Fruit fly (Drosophila melanogaster) whole organism, embryonic: Measurements from ENCODE around the gene Trm7-32.
A peak's percentile ranks its signal among the peaks of the same experiment; 100 is the strongest.

Experiments used
- CG1024 ChIP-seq: fragments of 200-800 bp; sonication (Bioruptor generic); IDR thresholded peaks from 2 replicates; pipeline ENCODE4 v1.3.6; 2022; ENCODE audit warnings: missing biosample characterization, missing genetic modification characterization
- CG11504 ChIP-seq: fragments of 200-800 bp; sonication (Bioruptor generic); optimal IDR thresholded peaks from 3 replicates; lab custom pipeline; 2019; ENCODE audit warnings: missing biosample characterization, mild to moderate bottlenecking, missing genetic modification characterization, moderate library complexity
- CG12236 ChIP-seq: fragments of 200-800 bp; sonication (Bioruptor generic); optimal IDR thresholded peaks from 2 replicates; lab custom pipeline; 2016; ENCODE audit warnings: missing biosample characterization, missing genetic modification characterization
- CG12299 ChIP-seq: fragments of 200-800 bp; sonication (Bioruptor generic); optimal IDR thresholded peaks from 2 replicates; lab custom pipeline; 2018; ENCODE audit warnings: missing biosample characterization, mild to moderate bottlenecking, missing genetic modification characterization
- CG14710 ChIP-seq: fragments of 200-800 bp; sonication (Bioruptor generic); optimal IDR thresholded peaks from 3 replicates; lab custom pipeline; 2019; ENCODE audit warnings: missing biosample characterization, mild to moderate bottlenecking, missing genetic modification characterization, moderate library complexity
- CG15696 ChIP-seq: fragments of 200-800 bp; sonication (Bioruptor generic); optimal IDR thresholded peaks from 2 replicates; lab custom pipeline; 2019; ENCODE audit warnings: missing biosample characterization, mild to moderate bottlenecking, missing genetic modification characterization, moderate library complexity
- CG2875 ChIP-seq: fragments of 200-800 bp; sonication (Bioruptor generic); optimal IDR thresholded peaks from 2 replicates; lab custom pipeline; 2017; ENCODE audit warnings: missing biosample characterization, mild to moderate bottlenecking, missing genetic modification characterization, missing genetic modification reagents
- CG30403 ChIP-seq: fragments of 200-800 bp; sonication (Bioruptor generic); optimal IDR thresholded peaks from 3 replicates; lab custom pipeline; 2016; ENCODE audit warnings: missing biosample characterization, missing genetic modification characterization
- CG31365 ChIP-seq: fragments of 200-800 bp; sonication (Bioruptor generic); optimal IDR thresholded peaks from 2 replicates; lab custom pipeline; 2018; ENCODE audit warnings: missing biosample characterization, mild to moderate bottlenecking, missing genetic modification characterization
- CG6175 ChIP-seq: fragments of 200-800 bp; sonication (Bioruptor generic); IDR thresholded peaks from 3 replicates; pipeline ENCODE4 v1.3.6; 2022; ENCODE audit warnings: missing biosample characterization, missing genetic modification characterization
- CG6683 ChIP-seq: fragments of 200-800 bp; sonication (Bioruptor generic); optimal IDR thresholded peaks from 2 replicates; lab custom pipeline; 2017; ENCODE audit warnings: missing biosample characterization, mild to moderate bottlenecking, missing genetic modification characterization, missing genetic modification reagents
- Camta ChIP-seq: fragments of 200-800 bp; sonication (Bioruptor generic); optimal IDR thresholded peaks from 2 replicates; lab custom pipeline; 2016; ENCODE audit warnings: missing biosample characterization, missing genetic modification characterization
- D ChIP-seq, 2 experiments: fragments of 200-800 bp in 1 of 2; fragments of >200 bp in 1 of 2; sonication (Bioruptor generic) in 1 of 2; optimal IDR thresholded peaks; 2 replicates in 1 of 2; 3 replicates in 1 of 2; lab custom pipeline; 2017; ENCODE audit warnings: mild to moderate bottlenecking in 1 of 2, missing biosample characterization in 1 of 2, missing genetic modification characterization in 1 of 2, missing genetic modification reagents in 1 of 2
- Dfd ChIP-seq, 2 experiments: fragments of >200 bp; optimal IDR thresholded peaks; 2 replicates each; lab custom pipeline; 2017; ENCODE audit warnings: missing biosample characterization in 2 of 2, missing genetic modification characterization in 2 of 2
- Dip3 ChIP-seq: fragments of 200-800 bp; sonication (Bioruptor generic); optimal IDR thresholded peaks from 3 replicates; lab custom pipeline; 2016; ENCODE audit warnings: missing biosample characterization, missing genetic modification characterization
- Fer2 ChIP-seq: fragments of 200-800 bp; sonication (Bioruptor generic); optimal IDR thresholded peaks from 2 replicates; lab custom pipeline; 2018; ENCODE audit warnings: missing biosample characterization, mild to moderate bottlenecking, missing genetic modification characterization, moderate library complexity
- GATAe ChIP-seq: fragments of 200-800 bp; sonication (Bioruptor generic); conservative IDR thresholded peaks from 2 replicates; pipeline ENCODE4 v1.3.6; 2022; ENCODE audit warnings: missing biosample characterization, missing genetic modification characterization
- H15 ChIP-seq: fragments of 200-800 bp; sonication (Bioruptor generic); IDR thresholded peaks from 3 replicates; pipeline ENCODE4 v1.3.6; 2022; ENCODE audit warnings: missing biosample characterization, missing genetic modification characterization
- Hr39 ChIP-seq: fragments of >200 bp; optimal IDR thresholded peaks from 2 replicates; lab custom pipeline; 2017
- Meics ChIP-seq: fragments of 200-800 bp; sonication (Bioruptor generic); optimal IDR thresholded peaks from 2 replicates; lab custom pipeline; 2017; ENCODE audit warnings: missing biosample characterization, mild to moderate bottlenecking, missing genetic modification characterization
- Neu2 ChIP-seq: fragments of 200-800 bp; sonication (Bioruptor generic); optimal IDR thresholded peaks from 3 replicates; lab custom pipeline; 2016; ENCODE audit warnings: missing biosample characterization, missing genetic modification characterization, borderline replicate concordance
- Ravus ChIP-seq: fragments of 200-800 bp; sonication (Bioruptor generic); IDR thresholded peaks from 2 replicates; pipeline ENCODE4 v1.3.6; 2022; ENCODE audit warnings: missing biosample characterization, missing genetic modification characterization
- ap ChIP-seq: fragments of 200-800 bp; sonication (Bioruptor generic); IDR thresholded peaks from 2 replicates; pipeline ENCODE4 v1.3.6; 2022; ENCODE audit warnings: missing biosample characterization, missing genetic modification characterization
- bcd ChIP-seq: fragments of 200-800 bp; sonication (Bioruptor generic); optimal IDR thresholded peaks from 2 replicates; lab custom pipeline; 2017; ENCODE audit warnings: missing biosample characterization, mild to moderate bottlenecking, missing genetic modification characterization
- chif ChIP-seq, 2 experiments: fragments of 200-800 bp; sonication (Bioruptor generic); optimal IDR thresholded peaks; 3 replicates each; lab custom pipeline; 2016; ENCODE audit warnings: missing biosample characterization in 2 of 2, missing genetic modification characterization in 2 of 2
- chm ChIP-seq: fragments of 200-800 bp; sonication (Bioruptor generic); IDR thresholded peaks from 2 replicates; pipeline ENCODE4 v1.3.6; 2022; ENCODE audit warnings: missing biosample characterization, missing genetic modification characterization
- ci ChIP-seq: fragments of 200-800 bp; sonication (Bioruptor generic); IDR thresholded peaks from 3 replicates; pipeline ENCODE4 v1.3.6; 2022; ENCODE audit warnings: missing biosample characterization, missing genetic modification characterization
- da ChIP-seq: fragments of 200-800 bp; sonication (Bioruptor generic); optimal IDR thresholded peaks from 2 replicates; lab custom pipeline; 2016; ENCODE audit warnings: missing biosample characterization, missing genetic modification characterization
- disco-r ChIP-seq: fragments of 200-800 bp; sonication (Bioruptor generic); optimal IDR thresholded peaks from 2 replicates; lab custom pipeline; 2016; ENCODE audit warnings: missing biosample characterization, missing genetic modification characterization
- dmrt99B ChIP-seq: fragments of 200-800 bp; sonication (Bioruptor generic); optimal IDR thresholded peaks from 2 replicates; lab custom pipeline; 2018; ENCODE audit warnings: missing biosample characterization, mild to moderate bottlenecking, missing genetic modification characterization, moderate library complexity
- exex ChIP-seq: fragments of 200-800 bp; sonication (Bioruptor generic); optimal IDR thresholded peaks from 4 replicates; lab custom pipeline; 2018; ENCODE audit warnings: missing biosample characterization, mild to moderate bottlenecking, missing genetic modification characterization, moderate library complexity
- fd102C ChIP-seq: fragments of 200-800 bp; sonication (Bioruptor generic); optimal IDR thresholded peaks from 2 replicates; lab custom pipeline; 2018; ENCODE audit warnings: missing biosample characterization, mild to moderate bottlenecking, missing genetic modification characterization, moderate library complexity
- fd3F ChIP-seq: fragments of 200-800 bp; sonication (Bioruptor generic); optimal IDR thresholded peaks from 2 replicates; lab custom pipeline; 2018; ENCODE audit warnings: missing biosample characterization, mild to moderate bottlenecking, missing genetic modification characterization, moderate library complexity
- gem ChIP-seq: fragments of 200-800 bp; sonication (Bioruptor generic); optimal IDR thresholded peaks from 2 replicates; lab custom pipeline; 2019; ENCODE audit warnings: missing biosample characterization, mild to moderate bottlenecking, missing genetic modification characterization, moderate library complexity
- gsb-n ChIP-seq: fragments of 200-800 bp; sonication (Bioruptor generic); optimal IDR thresholded peaks from 3 replicates; lab custom pipeline; 2018; ENCODE audit warnings: missing biosample characterization, mild to moderate bottlenecking, missing genetic modification characterization
- gt ChIP-seq: fragments of 200-800 bp; sonication (Bioruptor generic); IDR thresholded peaks from 2 replicates; pipeline ENCODE4 v1.3.6; 2022; ENCODE audit warnings: missing biosample characterization, missing genetic modification characterization
- hbn ChIP-seq: fragments of 200-800 bp; sonication (Bioruptor generic); IDR thresholded peaks from 2 replicates; pipeline ENCODE4 v1.3.6; 2022; ENCODE audit warnings: missing biosample characterization, missing genetic modification characterization; ENCODE audit not compliant: partially characterized antibody
- insv ChIP-seq, 2 experiments: fragments of 200-800 bp; sonication (Bioruptor generic); optimal IDR thresholded peaks; 3 replicates each; lab custom pipeline; 2016 to 2018; ENCODE audit warnings: missing biosample characterization in 2 of 2, missing genetic modification characterization in 2 of 2
- lilli ChIP-seq: fragments of 200-800 bp; sonication (Bioruptor generic); optimal IDR thresholded peaks from 3 replicates; lab custom pipeline; 2016; ENCODE audit warnings: missing biosample characterization, missing genetic modification characterization
- odd ChIP-seq: fragments of 200-800 bp; sonication (Bioruptor generic); optimal IDR thresholded peaks from 2 replicates; lab custom pipeline; 2017; ENCODE audit warnings: missing biosample characterization, mild to moderate bottlenecking, missing genetic modification characterization
- onecut ChIP-seq: fragments of 200-800 bp; sonication (Bioruptor generic); IDR thresholded peaks from 2 replicates; pipeline ENCODE4 v1.3.6; 2022; ENCODE audit warnings: missing biosample characterization, missing genetic modification characterization
- pita ChIP-seq: fragments of 200-800 bp; sonication (Bioruptor generic); optimal IDR thresholded peaks from 2 replicates; lab custom pipeline; 2017; ENCODE audit warnings: missing biosample characterization, mild to moderate bottlenecking, missing genetic modification characterization
- repo ChIP-seq: fragments of 200-800 bp; sonication (Bioruptor generic); optimal IDR thresholded peaks from 2 replicates; lab custom pipeline; 2016; ENCODE audit warnings: missing biosample characterization, missing genetic modification characterization
- schlank ChIP-seq: fragments of 200-800 bp; sonication (Bioruptor generic); optimal IDR thresholded peaks from 2 replicates; lab custom pipeline; 2018; ENCODE audit warnings: missing biosample characterization, mild to moderate bottlenecking, missing genetic modification characterization
- sens ChIP-seq: fragments of 200-800 bp; sonication (Bioruptor generic); peaks from one replicate; lab custom pipeline; 2016; ENCODE audit warnings: missing biosample characterization, missing genetic modification characterization
- sim ChIP-seq: fragments of 200-800 bp; sonication (Bioruptor generic); IDR thresholded peaks from 2 replicates; pipeline ENCODE4 v1.3.6; 2022; ENCODE audit warnings: missing biosample characterization, missing genetic modification characterization
- sr ChIP-seq: fragments of 200-800 bp; sonication (Bioruptor generic); IDR thresholded peaks from 3 replicates; pipeline ENCODE4 v1.3.6; 2022; ENCODE audit warnings: missing biosample characterization, missing genetic modification characterization
- sug ChIP-seq: fragments of 200-800 bp; optimal IDR thresholded peaks from 2 replicates; lab custom pipeline; 2019; ENCODE audit warnings: missing biosample characterization, mild to moderate bottlenecking, missing genetic modification characterization, moderate library complexity
- tap ChIP-seq: fragments of 200-800 bp; optimal IDR thresholded peaks from 3 replicates; lab custom pipeline; 2019; ENCODE audit warnings: missing biosample characterization, mild to moderate bottlenecking, missing genetic modification characterization, moderate library complexity
- trh ChIP-seq: fragments of 200-800 bp; sonication (Bioruptor generic); optimal IDR thresholded peaks from 2 replicates; lab custom pipeline; 2016; ENCODE audit warnings: missing biosample characterization, missing genetic modification characterization
- vvl ChIP-seq: fragments of 200-800 bp; sonication (Bioruptor generic); IDR thresholded peaks from 2 replicates; pipeline ENCODE4 v1.3.6; 2022; ENCODE audit warnings: missing biosample characterization, missing genetic modification characterization

The Trm7-32 gene

dm6 chr3R:17020956-17021355 is 19.5 kb upstream of the Trm7-32 start, which contains the start of gene Adsl (continued):
- no peak for TF ChIP-seq chm (GFP tag; lab: Robert Waterston, UW)
- TF ChIP-seq sr (GFP tag; lab: Robert Waterston, UW), result no peak
- no peak for TF ChIP-seq Hr39 (lab: Kevin White, UChicago)
- peak; percentile 45 for TF ChIP-seq CG12299
- TF ChIP-seq odd (GFP tag; lab: Kevin White, UChicago), result peak; percentile 79
- peak; percentile 41 for TF ChIP-seq Camta (GFP tag; lab: Kevin White, UChicago)
- TF ChIP-seq Ravus (GFP tag; lab: Robert Waterston, UW), result no peak
- TF ChIP-seq CG6175, result no peak
- no peak for TF ChIP-seq Neu2 (GFP tag; lab: Kevin White, UChicago)
- TF ChIP-seq tap (tag; lab: Kevin White, UChicago), result peak; percentile 48
- TF ChIP-seq gsb-n, result peak; percentile 83
- peak; percentile 56 for TF ChIP-seq Fer2
- peak; percentile 75 for TF ChIP-seq bcd (GFP tag; lab: Kevin White, UChicago)
- no peak for TF ChIP-seq D (optimal IDR thresholded peaks at IDR 0.05; lab: Kevin White, UChicago)
- TF ChIP-seq D (GFP tag; optimal IDR thresholded peaks at IDR 0.05; lab: Kevin White, UChicago), result peak; percentile 47
- TF ChIP-seq CG12236 (GFP tag; lab: Kevin White, UChicago), result no peak
- TF ChIP-seq fd3F, result no peak
- peak in 1 of 2 experiments; percentile 68 for TF ChIP-seq insv (GFP tag; optimal IDR thresholded peaks at IDR 0.05; lab: Kevin White, UChicago)
- peak; percentile 43 for TF ChIP-seq CG1024 (GFP tag; lab: Robert Waterston, UW)
- TF ChIP-seq onecut (GFP tag; lab: Robert Waterston, UW), result peak; percentile 61
- TF ChIP-seq Dip3 (GFP tag; lab: Kevin White, UChicago), result no peak
- peak; percentile 84 for TF ChIP-seq vvl
- TF ChIP-seq da (GFP tag; lab: Kevin White, UChicago), result peak; percentile 12
- TF ChIP-seq trh (GFP tag; lab: Kevin White, UChicago), result peak; percentile 3
- TF ChIP-seq dmrt99B (tag; lab: Kevin White, UChicago), result no peak
- TF ChIP-seq ap (GFP tag; lab: Robert Waterston, UW), result no peak
- TF ChIP-seq Dfd (GFP tag; optimal IDR thresholded peaks at IDR 0.05; lab: Kevin White, UChicago), result no peak
- no peak for TF ChIP-seq H15 (GFP tag; lab: Robert Waterston, UW)
- TF ChIP-seq schlank (tag; lab: Kevin White, UChicago), result peak; percentile 49
- TF ChIP-seq GATAe, result no peak
- peak in 1 of 2 experiments; percentile 26 for TF ChIP-seq chif (GFP tag; optimal IDR thresholded peaks at IDR 0.05; lab: Kevin White, UChicago)
- TF ChIP-seq CG31365 (tag; lab: Kevin White, UChicago), result peak; percentile 44
- TF ChIP-seq pita (GFP tag; lab: Kevin White, UChicago), result no peak
- TF ChIP-seq sug, result no peak
- TF ChIP-seq hbn (GFP tag; lab: Robert Waterston, UW), result 0 out of 2 replicates have a peak, but pooled peaks have one; percentile 14
- TF ChIP-seq gem (tag; lab: Kevin White, UChicago), result no peak
- peak; percentile 60 for TF ChIP-seq fd102C (GFP tag; lab: Kevin White, UChicago)
- no peak for TF ChIP-seq exex
- TF ChIP-seq CG14710 (tag; lab: Kevin White, UChicago), result peak; percentile 79
- no peak for TF ChIP-seq CG11504
- peak; percentile 69 for TF ChIP-seq sim
- no peak for TF ChIP-seq CG6683 (GFP tag; lab: Kevin White, UChicago)
- peak; percentile 3 for TF ChIP-seq CG15696 (tag; lab: Kevin White, UChicago)
- TF ChIP-seq disco-r, result no peak
- peak; percentile 83 for TF ChIP-seq CG2875
- TF ChIP-seq repo (GFP tag; lab: Kevin White, UChicago), result peak; percentile 40
- peak; percentile 83 for TF ChIP-seq Meics (GFP tag; lab: Kevin White, UChicago)
- TF ChIP-seq sens (GFP tag; lab: Kevin White, UChicago), result peak; percentile 89
- TF ChIP-seq CG30403, result peak; percentile 42
- TF ChIP-seq lilli (GFP tag; lab: Kevin White, UChicago), result no peak
- peak; percentile 91 for TF ChIP-seq ci
- TF ChIP-seq gt, result no peak
